Fruit fly (Drosophila melanogaster) S2 (cell line): ENCODE measurements around the gene CG15882.

Source experiments
- CG8478 ChIP-seq: fragments of >200 bp; optimal IDR thresholded peaks from 2 replicates; lab custom pipeline; 2018
- CTCF ChIP-seq, 2 experiments: fragments of >200 bp; optimal IDR thresholded peaks; 2 replicates each; lab custom pipeline; 2018

CG15882 gene

dm6 chrX:19120367-19120766 lies 3.8 kb downstream of the CG15882 start:
- TF ChIP-seq CG8478 = no peak
- TF ChIP-seq CTCF (optimal IDR thresholded peaks at IDR 0.05; lab: Kevin White, UChicago) = no peak

- TF ChIP-seq CTCF (optimal IDR thresholded peaks at IDR 0.05; lab: Kevin White, UChicago) = no peak
- no peak for TF ChIP-seq CG8478
Measured at dm6 chrX:19106842-19107557, 17.2 kb downstream of the CG15882 start.

- TF ChIP-seq CG8478 (no peak), CTCF (optimal IDR thresholded peaks at IDR 0.05; lab: Kevin White, UChicago) (no peak)
Measured at dm6 chrX:19096179-19096578, 28.0 kb downstream of the CG15882 start.

- TF ChIP-seq CTCF (optimal IDR thresholded peaks at IDR 0.05; lab: Kevin White, UChicago) (no peak), CG8478 (no peak)
Measured at dm6 chrX:19083190-19083589, 41.0 kb downstream of the CG15882 start, which contains the start of gene CG7423. Gene CG7423 (minus strand): TSS chrX:19083290.

- no peak for TF ChIP-seq CG8478
Measured at dm6 chrX:19081365-19081764, 42.8 kb downstream of the CG15882 start, which contains the start of gene CG14191. Gene CG14191 (plus strand): TSS chrX:19081665.

dm6 chrX:19077420-19077819 lies 46.8 kb downstream of the CG15882 start, which contains the start of gene CG7406:
Gene CG7406 (plus strand): TSS chrX:19077720.
- no peak for TF ChIP-seq CTCF (optimal IDR thresholded peaks at IDR 0.05; lab: Kevin White, UChicago)
- TF ChIP-seq CG8478 = no peak

- TF ChIP-seq CG8478 = no peak
- no peak for TF ChIP-seq CTCF (optimal IDR thresholded peaks at IDR 0.05; lab: Kevin White, UChicago)
Measured at dm6 chrX:19074585-19074984, 49.6 kb downstream of the CG15882 start.

- TF ChIP-seq CG8478 = no peak
- TF ChIP-seq CTCF (optimal IDR thresholded peaks at IDR 0.05; lab: Kevin White, UChicago) = no peak
Measured at dm6 chrX:19073878-19074277, 50.3 kb downstream of the CG15882 start.
